Fruit fly (Drosophila melanogaster): ENCODE measurements around the gene Cds.

dm6 chr3L:8081822-8082221 is 45.7 kb upstream of the Cds start:
- TF ChIP-seq EcR (GFP tag; optimal IDR thresholded peaks at IDR 0.05) (peak; percentile 28), CG15710 (tag; optimal IDR thresholded peaks at IDR 0.05) (peak; percentile 2), CG32121 (GFP tag; IDR thresholded peaks at IDR 0.05) (peak; percentile 21; the same call in 1 of the 2 replicates), Pif1A (GFP tag; optimal IDR thresholded peaks at IDR 0.05) (peak; percentile 75), CG13204 (GFP tag; optimal IDR thresholded peaks at IDR 0.05) (no peak), CG12605 (GFP tag; IDR thresholded peaks at IDR 0.05) (peak; percentile 72), CG8301 (tag; optimal IDR thresholded peaks at IDR 0.05) (peak; percentile 11), rn (GFP tag; IDR thresholded peaks at IDR 0.05) (no peak), CG9948 (tag; optimal IDR thresholded peaks at IDR 0.05) (no peak), CG8159 (tag; optimal IDR thresholded peaks at IDR 0.05) (peak; percentile 49)
